Fruit fly (Drosophila melanogaster) whole organism, embryonic: ENCODE data around the gene Dhc36C.

Source experiments
- Aef1 ChIP-seq: fragments of 200-800 bp; sonication (Bioruptor generic); IDR thresholded peaks from 3 replicates; pipeline ENCODE4 v1.3.6; 2022; ENCODE audit warnings: missing biosample characterization, missing genetic modification characterization
- Atf-2 ChIP-seq: fragments of 200-800 bp; sonication (Bioruptor generic); optimal IDR thresholded peaks from 2 replicates; lab custom pipeline; 2016; ENCODE audit warnings: missing biosample characterization, missing genetic modification characterization
- CG11085 ChIP-seq: fragments of 200-800 bp; sonication (Bioruptor generic); IDR thresholded peaks from 2 replicates; pipeline ENCODE4 v1.3.6; 2022; ENCODE audit warnings: missing biosample characterization, missing genetic modification characterization
- CG11695 ChIP-seq: fragments of 200-800 bp; sonication (Bioruptor generic); IDR thresholded peaks from 3 replicates; pipeline ENCODE4 v1.3.6; 2022; ENCODE audit warnings: missing biosample characterization, missing genetic modification characterization
- CG17359 ChIP-seq: fragments of 200-800 bp; sonication (Bioruptor generic); optimal IDR thresholded peaks from 3 replicates; lab custom pipeline; 2018; ENCODE audit warnings: missing biosample characterization, mild to moderate bottlenecking, missing genetic modification characterization, moderate library complexity
- CG17829 ChIP-seq: fragments of 200-800 bp; optimal IDR thresholded peaks from 2 replicates; lab custom pipeline; 2019; ENCODE audit warnings: missing biosample characterization, mild to moderate bottlenecking, missing genetic modification characterization, moderate library complexity
- CG2875 ChIP-seq: fragments of 200-800 bp; sonication (Bioruptor generic); optimal IDR thresholded peaks from 2 replicates; lab custom pipeline; 2017; ENCODE audit warnings: missing biosample characterization, mild to moderate bottlenecking, missing genetic modification characterization, missing genetic modification reagents
- CG2889 ChIP-seq: fragments of 200-800 bp; sonication (Bioruptor generic); IDR thresholded peaks from 3 replicates; pipeline ENCODE4 v1.3.6; 2022; ENCODE audit warnings: missing biosample characterization, missing genetic modification characterization
- CG30403 ChIP-seq: fragments of 200-800 bp; sonication (Bioruptor generic); optimal IDR thresholded peaks from 3 replicates; lab custom pipeline; 2016; ENCODE audit warnings: missing biosample characterization, missing genetic modification characterization
- CG30431 ChIP-seq: fragments of 200-800 bp; sonication (Bioruptor generic); optimal IDR thresholded peaks from 2 replicates; lab custom pipeline; 2017; ENCODE audit warnings: missing biosample characterization, missing genetic modification characterization
- CG33213 ChIP-seq: fragments of 200-800 bp; sonication (Bioruptor generic); optimal IDR thresholded peaks from 3 replicates; lab custom pipeline; 2016; ENCODE audit warnings: missing biosample characterization, missing genetic modification characterization
- CG3407 ChIP-seq: fragments of 200-800 bp; sonication (Bioruptor generic); optimal IDR thresholded peaks from 2 replicates; lab custom pipeline; 2018; ENCODE audit warnings: missing biosample characterization, mild to moderate bottlenecking, missing genetic modification characterization
- CG5245 ChIP-seq: fragments of 200-800 bp; sonication (Bioruptor generic); optimal IDR thresholded peaks from 3 replicates; lab custom pipeline; 2016; ENCODE audit warnings: missing biosample characterization, missing genetic modification characterization
- CG5953 ChIP-seq: fragments of 200-800 bp; sonication (Bioruptor generic); IDR thresholded peaks from 2 replicates; pipeline ENCODE4 v1.3.6; 2022; ENCODE audit warnings: missing biosample characterization, missing genetic modification characterization
- CG6272 ChIP-seq: fragments of 200-800 bp; sonication (Bioruptor generic); IDR thresholded peaks from 2 replicates; pipeline ENCODE4 v1.3.6; 2022; ENCODE audit warnings: missing biosample characterization, missing genetic modification characterization
- CG7786 ChIP-seq: fragments of 200-800 bp; sonication (Bioruptor generic); optimal IDR thresholded peaks from 2 replicates; lab custom pipeline; 2016; ENCODE audit warnings: missing biosample characterization, missing genetic modification characterization
- CG7839 ChIP-seq: fragments of 200-800 bp; sonication (Bioruptor generic); optimal IDR thresholded peaks from 3 replicates; lab custom pipeline; 2018; ENCODE audit warnings: missing biosample characterization, mild to moderate bottlenecking, missing genetic modification characterization, moderate library complexity
- CG7928 ChIP-seq: fragments of 200-800 bp; sonication (Bioruptor generic); optimal IDR thresholded peaks from 2 replicates; lab custom pipeline; 2017; ENCODE audit warnings: missing biosample characterization, mild to moderate bottlenecking, missing genetic modification characterization
- Camta ChIP-seq: fragments of 200-800 bp; sonication (Bioruptor generic); optimal IDR thresholded peaks from 2 replicates; lab custom pipeline; 2016; ENCODE audit warnings: missing biosample characterization, missing genetic modification characterization
- D19A ChIP-seq: fragments of 200-800 bp; optimal IDR thresholded peaks from 3 replicates; lab custom pipeline; 2019; ENCODE audit warnings: missing biosample characterization, mild to moderate bottlenecking, missing genetic modification characterization, moderate library complexity
- Drgx ChIP-seq: fragments of 200-800 bp; sonication (Bioruptor generic); IDR thresholded peaks from 2 replicates; pipeline ENCODE4 v1.3.6; 2022; ENCODE audit warnings: missing biosample characterization, missing genetic modification characterization
- Gsc ChIP-seq: fragments of 200-800 bp; sonication (Bioruptor generic); IDR thresholded peaks from 2 replicates; pipeline ENCODE4 v1.3.6; 2022; ENCODE audit warnings: missing biosample characterization, missing genetic modification characterization
- Jarid2 ChIP-seq: fragments of 200-800 bp; sonication (Bioruptor generic); optimal IDR thresholded peaks from 3 replicates; lab custom pipeline; 2017; ENCODE audit warnings: mild to moderate bottlenecking, missing biosample characterization, missing genetic modification reagents, missing genetic modification characterization
- Med ChIP-seq: fragments of 200-800 bp; sonication (Bioruptor generic); peaks from one replicate; lab custom pipeline; 2016; ENCODE audit warnings: missing biosample characterization, missing genetic modification characterization, mild to moderate bottlenecking, inconsistent platforms, moderate library complexity
- Optix ChIP-seq: fragments of 200-800 bp; sonication (Bioruptor generic); IDR thresholded peaks from 3 replicates; pipeline ENCODE4 v1.3.6; 2022; ENCODE audit warnings: missing biosample characterization, missing genetic modification characterization
- TFAM ChIP-seq: fragments of 200-800 bp; sonication (Bioruptor generic); optimal IDR thresholded peaks from 2 replicates; lab custom pipeline; 2017; ENCODE audit warnings: missing biosample characterization, missing genetic modification characterization, inconsistent platforms
- aop ChIP-seq: fragments of 200-800 bp; sonication (Bioruptor generic); IDR thresholded peaks from 2 replicates; pipeline ENCODE4 v1.3.6; 2022; ENCODE audit warnings: missing biosample characterization, missing genetic modification characterization
- cg ChIP-seq: fragments of 200-800 bp; sonication (Bioruptor generic); optimal IDR thresholded peaks from 3 replicates; lab custom pipeline; 2019; ENCODE audit warnings: missing biosample characterization, mild to moderate bottlenecking, missing genetic modification characterization, moderate library complexity
- dmrt11E ChIP-seq: fragments of 200-800 bp; sonication (Bioruptor generic); optimal IDR thresholded peaks from 3 replicates; lab custom pipeline; 2018; ENCODE audit warnings: missing biosample characterization, mild to moderate bottlenecking, missing genetic modification characterization, moderate library complexity
- dpn ChIP-seq, 2 experiments: fragments of 200-800 bp; sonication (Bioruptor generic); optimal IDR thresholded peaks; 3 replicates each; lab custom pipeline; 2016; ENCODE audit warnings: missing biosample characterization in 2 of 2, missing genetic modification characterization in 2 of 2
- fru ChIP-seq: fragments of >200 bp; optimal IDR thresholded peaks from 2 replicates; lab custom pipeline; 2017
- h ChIP-seq: fragments of >200 bp; optimal IDR thresholded peaks from 2 replicates; lab custom pipeline; 2017
- hb ChIP-seq: fragments of 200-800 bp; sonication (Bioruptor generic); IDR thresholded peaks from 3 replicates; pipeline ENCODE4 v1.3.6; 2022; ENCODE audit warnings: missing biosample characterization, missing genetic modification characterization; ENCODE audit not compliant: partially characterized antibody
- ind ChIP-seq: fragments of 200-800 bp; sonication (Bioruptor generic); optimal IDR thresholded peaks from 3 replicates; lab custom pipeline; 2016; ENCODE audit warnings: missing biosample characterization, missing genetic modification characterization
- lbe ChIP-seq: fragments of 200-800 bp; sonication (Bioruptor generic); optimal IDR thresholded peaks from 2 replicates; lab custom pipeline; 2016; ENCODE audit warnings: missing biosample characterization, mild to moderate bottlenecking, missing genetic modification characterization
- lmd ChIP-seq: fragments of 200-800 bp; sonication (Bioruptor generic); IDR thresholded peaks from 2 replicates; pipeline ENCODE4 v1.3.6; 2022; ENCODE audit warnings: missing biosample characterization, missing genetic modification characterization
- lov ChIP-seq, 2 experiments: fragments of 200-800 bp in 1 of 2; fragments of >200 bp in 1 of 2; sonication (Bioruptor generic) in 1 of 2; IDR thresholded peaks in 1 of 2; optimal IDR thresholded peaks in 1 of 2; 2 replicates in 1 of 2; 3 replicates in 1 of 2; pipeline versions ENCODE4 v1.3.6 to Lab custom; 2017 to 2022; ENCODE audit warnings: missing biosample characterization in 1 of 2, missing genetic modification characterization in 1 of 2
- nau ChIP-seq: fragments of 200-800 bp; sonication (Bioruptor generic); optimal IDR thresholded peaks from 3 replicates; lab custom pipeline; 2017; ENCODE audit warnings: missing biosample characterization, mild to moderate bottlenecking, missing genetic modification characterization, missing genetic modification reagents
- nom ChIP-seq: fragments of 200-800 bp; sonication (Bioruptor generic); optimal IDR thresholded peaks from 2 replicates; lab custom pipeline; 2017; ENCODE audit warnings: missing biosample characterization, missing genetic modification characterization, mild to moderate bottlenecking, moderate library complexity, missing genetic modification reagents
- pzg ChIP-seq: fragments of 200-800 bp; sonication (Bioruptor generic); optimal IDR thresholded peaks from 3 replicates; lab custom pipeline; 2018; ENCODE audit warnings: missing biosample characterization, mild to moderate bottlenecking, missing genetic modification characterization, moderate library complexity
- ranshi ChIP-seq: fragments of 200-800 bp; sonication (Bioruptor generic); IDR thresholded peaks from 2 replicates; pipeline ENCODE4 v1.3.6; 2022; ENCODE audit warnings: missing biosample characterization, missing genetic modification characterization
- salm ChIP-seq: fragments of 200-800 bp; sonication (Bioruptor generic); optimal IDR thresholded peaks from 2 replicates; lab custom pipeline; 2018; ENCODE audit warnings: missing biosample characterization, mild to moderate bottlenecking, missing genetic modification characterization
- sd ChIP-seq: fragments of 200-800 bp; sonication (Bioruptor generic); optimal IDR thresholded peaks from 3 replicates; lab custom pipeline; 2018; ENCODE audit warnings: missing biosample characterization, mild to moderate bottlenecking, missing genetic modification characterization, moderate library complexity
- sens ChIP-seq: fragments of 200-800 bp; sonication (Bioruptor generic); peaks from one replicate; lab custom pipeline; 2016; ENCODE audit warnings: missing biosample characterization, missing genetic modification characterization
- sisA ChIP-seq: fragments of 200-800 bp; sonication (Bioruptor generic); IDR thresholded peaks from 2 replicates; pipeline ENCODE4 v1.3.6; 2022; ENCODE audit warnings: missing biosample characterization, missing genetic modification characterization
- tll ChIP-seq, 2 experiments: fragments of 200-800 bp in 1 of 2; fragments of >200 bp in 1 of 2; sonication (Bioruptor generic) in 1 of 2; optimal IDR thresholded peaks; 2 replicates each; lab custom pipeline; 2017 to 2019; ENCODE audit warnings: missing biosample characterization in 2 of 2, missing genetic modification characterization in 2 of 2, mild to moderate bottlenecking in 1 of 2, moderate library complexity in 1 of 2
- toy ChIP-seq: fragments of 200-800 bp; sonication (Bioruptor generic); IDR thresholded peaks from 2 replicates; pipeline ENCODE4 v1.3.6; 2022; ENCODE audit warnings: missing biosample characterization, missing genetic modification characterization
- trem ChIP-seq: fragments of 200-800 bp; optimal IDR thresholded peaks from 3 replicates; lab custom pipeline; 2019; ENCODE audit warnings: missing biosample characterization, mild to moderate bottlenecking, missing genetic modification characterization, moderate library complexity
- vvl ChIP-seq: fragments of 200-800 bp; sonication (Bioruptor generic); IDR thresholded peaks from 2 replicates; pipeline ENCODE4 v1.3.6; 2022; ENCODE audit warnings: missing biosample characterization, missing genetic modification characterization

The Dhc36C gene

DNA sequence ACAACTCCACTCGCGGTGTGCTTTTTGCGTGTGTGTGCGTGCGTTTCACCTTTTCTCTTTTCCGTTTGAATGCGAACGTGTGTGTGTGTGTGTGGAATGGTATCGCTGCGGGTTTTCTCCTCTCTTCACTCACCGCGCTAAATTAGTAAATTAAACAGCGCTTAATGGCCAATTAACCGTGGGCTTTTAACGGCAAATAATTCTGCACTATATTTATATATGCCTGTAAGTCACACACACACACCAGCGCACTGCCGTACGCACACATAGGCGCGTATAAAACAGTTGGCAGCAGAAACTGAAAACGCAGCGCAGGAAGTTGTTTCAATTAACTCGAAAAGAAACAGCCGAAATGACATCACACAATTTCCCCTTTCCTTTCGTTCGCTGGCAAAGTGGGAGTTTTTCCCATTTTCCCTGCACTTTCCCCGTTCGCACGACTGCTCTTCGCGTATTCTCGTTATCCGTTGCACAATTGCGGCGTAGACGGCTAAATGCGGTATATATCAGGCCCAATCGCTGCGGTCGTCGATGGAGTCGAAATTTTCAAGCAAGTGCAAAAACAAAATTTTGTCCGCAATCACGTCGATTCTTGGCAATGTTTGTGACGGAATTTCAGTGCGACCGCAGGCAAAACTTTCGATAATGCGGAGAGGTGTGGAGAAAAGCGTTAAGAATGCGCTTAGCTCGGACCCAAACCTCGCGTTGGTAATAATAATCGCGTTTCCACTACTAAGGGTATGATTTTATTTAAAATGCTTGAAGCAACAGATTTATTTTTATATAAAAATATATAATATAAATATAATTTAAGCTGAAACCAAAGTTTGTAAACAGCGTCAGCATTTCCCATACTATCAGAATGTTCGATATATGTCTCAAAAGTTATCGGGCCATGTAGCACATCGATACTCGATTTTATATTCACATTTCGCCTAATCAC, 28.3 kb upstream of the Dhc36C start, which contains the start of gene BicD (continued):
- TF ChIP-seq CG17359 (tag; lab: Kevin White, UChicago): no peak
- no peak for TF ChIP-seq Camta
- no peak for TF ChIP-seq CG30431 (GFP tag; lab: Kevin White, UChicago)
- peak; percentile 76 for TF ChIP-seq Med (GFP tag; lab: Kevin White, UChicago)
- TF ChIP-seq Optix: no peak
- TF ChIP-seq vvl (GFP tag; lab: Robert Waterston, UW): 0 out of 2 replicates have a peak, but pooled peaks have one; percentile 23
- TF ChIP-seq Jarid2 (GFP tag; lab: Kevin White, UChicago): peak; percentile 65
- TF ChIP-seq CG2889 (GFP tag; lab: Robert Waterston, UW): no peak
- TF ChIP-seq CG5245: no peak
- no peak for TF ChIP-seq dmrt11E (tag; lab: Kevin White, UChicago)
- peak; percentile 68 for TF ChIP-seq CG17829
- no peak for TF ChIP-seq CG7839 (tag; lab: Kevin White, UChicago)
- TF ChIP-seq lbe: peak; percentile 37
- TF ChIP-seq lov (optimal IDR thresholded peaks at IDR 0.05; lab: Kevin White, UChicago): no peak
- TF ChIP-seq lov (GFP tag; IDR thresholded peaks at IDR 0.05; lab: Robert Waterston, UW): no peak
- peak; percentile 37 for TF ChIP-seq sens
- TF ChIP-seq ranshi: no peak
- peak; percentile 98 for TF ChIP-seq sd
- TF ChIP-seq tll (GFP tag; optimal IDR thresholded peaks at IDR 0.05; lab: Kevin White, UChicago): no peak
- no peak for TF ChIP-seq TFAM (GFP tag; lab: Kevin White, UChicago)
- TF ChIP-seq pzg (GFP tag; lab: Kevin White, UChicago): peak; percentile 88
- TF ChIP-seq CG11695 (GFP tag; lab: Robert Waterston, UW): 0 out of 3 replicates have a peak, but pooled peaks have one; percentile 15
- no peak for TF ChIP-seq lmd (GFP tag; lab: Robert Waterston, UW)
- TF ChIP-seq Aef1 (GFP tag; lab: Robert Waterston, UW): 0 out of 3 replicates have a peak, but pooled peaks have one; percentile 12
- no peak for TF ChIP-seq sisA (GFP tag; lab: Robert Waterston, UW)
- no peak for TF ChIP-seq D19A (tag; lab: Kevin White, UChicago)
- TF ChIP-seq nau (GFP tag; lab: Kevin White, UChicago): no peak
- TF ChIP-seq h (lab: Kevin White, UChicago): no peak
- no peak for TF ChIP-seq Atf-2
- no peak for TF ChIP-seq CG5953
- no peak for TF ChIP-seq CG11085 (GFP tag; lab: Robert Waterston, UW)
- TF ChIP-seq dpn (GFP tag; optimal IDR thresholded peaks at IDR 0.05; lab: Kevin White, UChicago): no peak
- TF ChIP-seq fru (lab: Kevin White, UChicago): no peak
- peak; percentile 88 for TF ChIP-seq cg (GFP tag; lab: Kevin White, UChicago)
- TF ChIP-seq trem (tag; lab: Kevin White, UChicago): peak; percentile 83
- TF ChIP-seq CG33213 (GFP tag; lab: Kevin White, UChicago): no peak
- no peak for TF ChIP-seq CG7786 (GFP tag; lab: Kevin White, UChicago)
- TF ChIP-seq Drgx: no peak
- no peak for TF ChIP-seq Gsc
- TF ChIP-seq CG3407 (GFP tag; lab: Kevin White, UChicago): no peak
- TF ChIP-seq salm (tag; lab: Kevin White, UChicago): no peak
- TF ChIP-seq CG2875: no peak
- no peak for TF ChIP-seq aop (GFP tag; lab: Robert Waterston, UW)
- TF ChIP-seq nom (GFP tag; lab: Kevin White, UChicago): peak; percentile 35
- no peak for TF ChIP-seq CG6272 (GFP tag; lab: Robert Waterston, UW)
- TF ChIP-seq ind (GFP tag; lab: Kevin White, UChicago): no peak
- TF ChIP-seq CG7928 (GFP tag; lab: Kevin White, UChicago): peak; percentile 11
- no peak for TF ChIP-seq toy (GFP tag; lab: Robert Waterston, UW)
- no peak; the same call in 2 of the 3 replicates for TF ChIP-seq hb (GFP tag; lab: Robert Waterston, UW)
- no peak for TF ChIP-seq CG30403
